Worm (Caenorhabditis elegans) whole organism, L4 larva: Measurements from ENCODE around the gene B0001.8.

Source experiments
- pqm-1 ChIP-seq: sonication (generic microtip); optimal IDR thresholded peaks from 2 replicates; lab custom pipeline; 2017; ENCODE audit warnings: missing biosample characterization, missing genetic modification characterization
- zag-1 ChIP-seq: fragments of 150-350 bp; optimal IDR thresholded peaks from 2 replicates; lab custom pipeline; 2014; ENCODE audit warnings: missing biosample characterization, missing genetic modification characterization

ce11 chrIV:12110339-12110738 is 30.5 kb downstream of the B0001.8 start, which contains the start of gene col-129:
- TF ChIP-seq pqm-1 (tag; lab: Kevin White, UChicago), result no peak
- TF ChIP-seq zag-1 (tag; lab: Kevin White, UChicago), result no peak
